Worm (Caenorhabditis elegans): Measurements from ENCODE around the gene srt-18.

DNA sequence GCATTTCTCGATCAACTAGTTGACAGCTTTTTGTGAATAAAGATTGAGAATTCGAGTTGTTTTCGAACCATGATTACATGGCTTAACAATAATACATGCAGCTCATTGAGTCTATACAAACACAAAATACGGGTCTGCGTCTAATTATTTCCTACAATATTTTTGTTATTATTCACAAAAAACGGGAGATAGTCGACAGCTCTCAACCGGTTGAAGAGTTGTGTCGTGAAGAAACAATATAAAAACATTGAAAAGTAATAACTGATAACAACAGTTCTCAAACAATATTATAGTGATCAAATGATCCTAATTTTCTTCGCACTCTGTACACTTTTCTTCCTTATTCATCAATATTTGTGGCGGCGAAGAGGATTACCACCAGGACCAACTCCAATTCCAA is 25.6 kb upstream of the srt-18 start, which contains the start of gene cyp-33B1:
- no peak for TF ChIP-seq elt-2 (tag; optimal IDR thresholded peaks at IDR 0.05)
- no peak for TF ChIP-seq nhr-90 (tag; optimal IDR thresholded peaks at IDR 0.05; ENCODE audit: poor library complexity)
- TF ChIP-seq elt-3 (tag; optimal IDR thresholded peaks at IDR 0.05) = no peak
- no peak for TF ChIP-seq nhr-11 (tag; optimal IDR thresholded peaks at IDR 0.05)
- no peak for TF ChIP-seq ceh-63 (GFP tag; optimal IDR thresholded peaks at IDR 0.05)
- no peak for TF ChIP-seq nhr-76 (tag; optimal IDR thresholded peaks at IDR 0.05)
- TF ChIP-seq fos-1 (tag; optimal IDR thresholded peaks at IDR 0.05) = no peak
- no peak for TF ChIP-seq fkh-10 (GFP tag; optimal IDR thresholded peaks at IDR 0.05)
